Fruit fly (Drosophila melanogaster): ENCODE measurements around the gene CG5071.

dm6 chr3R:25589168-25589567 is 29.0 kb upstream of the CG5071 start:
- TF ChIP-seq usp (GFP tag; optimal IDR thresholded peaks at IDR 0.05) (no peak), lola (GFP tag; optimal IDR thresholded peaks at IDR 0.05) (no peak), tai (GFP tag; optimal IDR thresholded peaks at IDR 0.05) (no peak), Hr83 (GFP tag; optimal IDR thresholded peaks at IDR 0.05; ENCODE audit: poor library complexity, severe bottlenecking) (no peak)
